Worm (Caenorhabditis elegans) whole organism, L4 larva: ENCODE measurements around the gene F42G4.5.

Experiments
- D1046.2 ChIP-seq: fragments of 200-800 bp; sonication (Bioruptor generic); IDR thresholded peaks from 2 replicates; pipeline ENCODE4 v1.3.6; 2022; ENCODE audit warnings: missing genetic modification characterization, missing compliant biosample characterization
- F44E2.7 ChIP-seq: fragments of 200-800 bp; sonication (Bioruptor generic); IDR thresholded peaks from 2 replicates; pipeline ENCODE4 v2.1.2; 2022; ENCODE audit warnings: missing genetic modification characterization, missing compliant biosample characterization
- F49E8.2 ChIP-seq: sonication (generic microtip); optimal IDR thresholded peaks from 2 replicates; lab custom pipeline; 2016; ENCODE audit warnings: missing compliant biosample characterization, mild to moderate bottlenecking, missing genetic modification characterization, borderline replicate concordance
- R02D3.7 ChIP-seq: fragments of 150-350 bp; sonication (generic microtip); optimal IDR thresholded peaks from 3 replicates; lab custom pipeline; 2014; ENCODE audit warnings: missing biosample characterization, missing genetic modification characterization
- Y105C5A.15 ChIP-seq: fragments of 200-800 bp; sonication (Bioruptor generic); IDR thresholded peaks from 2 replicates; pipeline ENCODE4 v1.3.6; 2022; ENCODE audit warnings: missing genetic modification characterization, missing compliant biosample characterization
- Y75B8A.6 ChIP-seq: fragments of 200-800 bp; sonication (Bioruptor generic); IDR thresholded peaks from 2 replicates; pipeline ENCODE4 v1.3.6; 2022; ENCODE audit warnings: missing genetic modification reagents, missing genetic modification characterization, missing compliant biosample characterization
- aha-1 ChIP-seq: fragments of 150-350 bp; peaks from one replicate; lab custom pipeline; 2014; ENCODE audit warnings: missing biosample characterization, missing genetic modification characterization
- aly-2 ChIP-seq: sonication (generic microtip); optimal IDR thresholded peaks from 2 replicates; lab custom pipeline; 2018; ENCODE audit warnings: missing biosample characterization, missing genetic modification characterization
- arid-1 ChIP-seq: fragments of 200-800 bp; sonication (Bioruptor generic); conservative IDR thresholded peaks from 2 replicates; pipeline ENCODE4 v1.3.6; 2022; ENCODE audit warnings: missing genetic modification reagents, missing genetic modification characterization, missing compliant biosample characterization
- attf-4 ChIP-seq: sonication (generic microtip); optimal IDR thresholded peaks from 3 replicates; lab custom pipeline; 2017; ENCODE audit warnings: missing biosample characterization, missing genetic modification characterization
- ceh-20 ChIP-seq: fragments of 200-800 bp; sonication (Bioruptor generic); IDR thresholded peaks from 2 replicates; pipeline ENCODE4 v1.3.6; 2022; ENCODE audit warnings: missing genetic modification reagents, missing genetic modification characterization, missing compliant biosample characterization
- ceh-82 ChIP-seq: sonication (generic microtip); optimal IDR thresholded peaks from 2 replicates; lab custom pipeline; 2017; ENCODE audit warnings: missing biosample characterization, missing genetic modification characterization
- ctbp-1 ChIP-seq: fragments of 200-800 bp; sonication (Bioruptor generic); IDR thresholded peaks from 2 replicates; pipeline ENCODE4 v1.3.6; 2022; ENCODE audit warnings: missing genetic modification reagents, missing genetic modification characterization, missing compliant biosample characterization
- daf-16 ChIP-seq, 3 experiments: sonication (generic microtip); optimal IDR thresholded peaks; 2 replicates each; lab custom pipeline; 2016 to 2017; ENCODE audit warnings: missing genetic modification characterization in 3 of 3, missing genetic modification reagents in 3 of 3, mild to moderate bottlenecking in 2 of 3, missing compliant biosample characterization in 2 of 3, missing biosample characterization in 1 of 3, moderate library complexity in 1 of 3
- dmd-6 ChIP-seq: fragments of 200-800 bp; sonication (Bioruptor generic); IDR thresholded peaks from 2 replicates; pipeline ENCODE4 v1.3.6; 2022; ENCODE audit warnings: missing genetic modification reagents, missing genetic modification characterization, missing compliant biosample characterization
- dmd-8 ChIP-seq: fragments of 200-800 bp; sonication (Bioruptor generic); IDR thresholded peaks from 2 replicates; pipeline ENCODE4 v1.3.6; 2022; ENCODE audit warnings: missing genetic modification characterization, missing compliant biosample characterization
- fos-1 ChIP-seq: fragments of 150-350 bp; optimal IDR thresholded peaks from 2 replicates; lab custom pipeline; 2014; ENCODE audit warnings: missing biosample characterization, missing genetic modification characterization
- gei-8 ChIP-seq: fragments of 200-800 bp; sonication (Bioruptor generic); optimal IDR thresholded peaks from 2 replicates; lab custom pipeline; 2018; ENCODE audit warnings: mild to moderate bottlenecking, missing genetic modification characterization, missing compliant biosample characterization
- hif-1 ChIP-seq, 2 experiments: sonication (generic microtip); optimal IDR thresholded peaks; 2 replicates each; lab custom pipeline; 2016 to 2017; ENCODE audit warnings: missing compliant biosample characterization in 2 of 2, missing genetic modification characterization in 2 of 2, missing genetic modification reagents in 2 of 2, missing genotype in 2 of 2, mild to moderate bottlenecking in 1 of 2
- hlh-11 ChIP-seq: fragments of 200-800 bp; sonication (Bioruptor generic); optimal IDR thresholded peaks from 2 replicates; lab custom pipeline; 2018; ENCODE audit warnings: mild to moderate bottlenecking, missing genetic modification characterization, missing compliant biosample characterization
- hlh-30 ChIP-seq: sonication (generic microtip); optimal IDR thresholded peaks from 2 replicates; lab custom pipeline; 2017; ENCODE audit warnings: antibody characterized with exemption, mild to moderate bottlenecking, missing genetic modification characterization, missing compliant biosample characterization; ENCODE audit not compliant: insufficient read depth
- lim-7 ChIP-seq: fragments of 200-800 bp; sonication (Bioruptor generic); IDR thresholded peaks from 2 replicates; pipeline ENCODE4 v1.3.6; 2022; ENCODE audit warnings: missing genetic modification characterization, missing compliant biosample characterization
- lin-1 ChIP-seq: fragments of 200-800 bp; sonication (Bioruptor generic); IDR thresholded peaks from 2 replicates; pipeline ENCODE4 v1.3.6; 2022; ENCODE audit warnings: missing genetic modification reagents, missing genetic modification characterization, missing compliant biosample characterization
- lin-13 ChIP-seq: fragments of 150-350 bp; optimal IDR thresholded peaks from 2 replicates; lab custom pipeline; 2014; ENCODE audit warnings: missing biosample characterization, missing genetic modification reagents, missing genetic modification characterization
- lir-3 ChIP-seq: sonication (generic microtip); optimal IDR thresholded peaks from 2 replicates; lab custom pipeline; 2016; ENCODE audit warnings: mild to moderate bottlenecking, missing genetic modification characterization, missing compliant biosample characterization
- madf-9 ChIP-seq: fragments of 200-800 bp; sonication (Bioruptor generic); conservative IDR thresholded peaks from 2 replicates; pipeline ENCODE4 v1.3.6; 2022; ENCODE audit warnings: missing genetic modification reagents, missing genetic modification characterization, missing compliant biosample characterization
- mdl-1 ChIP-seq, 2 experiments: fragments of 150-350 bp in 1 of 2; sonication (generic microtip) in 1 of 2; optimal IDR thresholded peaks; 2 replicates each; lab custom pipeline; 2014 to 2017; ENCODE audit warnings: missing biosample characterization in 2 of 2, missing genetic modification characterization in 2 of 2
- nhr-28 ChIP-seq: fragments of 150-350 bp; optimal IDR thresholded peaks from 2 replicates; lab custom pipeline; 2014; ENCODE audit warnings: missing biosample characterization, missing genetic modification characterization
- nhr-41 ChIP-seq: fragments of 200-800 bp; sonication (Bioruptor generic); IDR thresholded peaks from 2 replicates; pipeline ENCODE4 v1.3.6; 2022; ENCODE audit warnings: missing genetic modification reagents, missing genetic modification characterization, missing compliant biosample characterization
- nhr-6 ChIP-seq: fragments of 150-350 bp; optimal IDR thresholded peaks from 2 replicates; lab custom pipeline; 2014; ENCODE audit warnings: missing biosample characterization, missing genetic modification characterization
- nhr-76 ChIP-seq: fragments of 150-350 bp; optimal IDR thresholded peaks from 2 replicates; lab custom pipeline; 2014; ENCODE audit warnings: missing biosample characterization, missing genetic modification characterization
- pqm-1 ChIP-seq: sonication (generic microtip); optimal IDR thresholded peaks from 2 replicates; lab custom pipeline; 2017; ENCODE audit warnings: missing biosample characterization, missing genetic modification characterization
- rbr-2 ChIP-seq: sonication (generic microtip); optimal IDR thresholded peaks from 2 replicates; lab custom pipeline; 2016; ENCODE audit warnings: missing genotype, missing genetic modification characterization, missing compliant biosample characterization
- set-16 ChIP-seq: fragments of 200-800 bp; sonication (Bioruptor generic); IDR thresholded peaks from 2 replicates; pipeline ENCODE4 v1.3.6; 2022; ENCODE audit warnings: missing genetic modification reagents, missing genetic modification characterization, missing compliant biosample characterization
- snpc-4 ChIP-seq: fragments of 150-350 bp; optimal IDR thresholded peaks from 2 replicates; lab custom pipeline; 2014; ENCODE audit warnings: missing biosample characterization, missing genetic modification characterization
- spr-1 ChIP-seq: sonication (generic microtip); optimal IDR thresholded peaks from 2 replicates; lab custom pipeline; 2016; ENCODE audit warnings: mild to moderate bottlenecking, missing genetic modification characterization, missing compliant biosample characterization
- spr-3 ChIP-seq: fragments of 200-800 bp; sonication (Bioruptor generic); optimal IDR thresholded peaks from 2 replicates; lab custom pipeline; 2018; ENCODE audit warnings: mild to moderate bottlenecking, missing genetic modification characterization, missing compliant biosample characterization
- unc-130 ChIP-seq: sonication (generic microtip); optimal IDR thresholded peaks from 2 replicates; lab custom pipeline; 2016; ENCODE audit warnings: missing genetic modification reagents, missing genetic modification characterization, missing compliant biosample characterization
- unc-62 ChIP-seq, 3 experiments: fragments of 150-350 bp in 1 of 3; sonication (generic microtip); optimal IDR thresholded peaks in 2 of 3; peaks in 1 of 3; 1 replicate in 1 of 3; 2 replicates in 2 of 3; lab custom pipeline; 2014 to 2017; ENCODE audit warnings: missing biosample characterization in 3 of 3, missing genetic modification characterization in 3 of 3, missing genetic modification reagents in 3 of 3, missing genotype in 1 of 3
- ztf-7 ChIP-seq: fragments of 150-350 bp; optimal IDR thresholded peaks from 2 replicates; lab custom pipeline; 2014; ENCODE audit warnings: missing biosample characterization, missing genetic modification characterization

Gene F42G4.5

ce11 chrII:13059196-13059595 lies 14.1 kb upstream of the F42G4.5 start:
- TF ChIP-seq ztf-7 (tag; lab: Kevin White, UChicago) (no peak), hlh-30 (tag; lab: Kevin White, UChicago) (no peak), attf-4 (tag; lab: Kevin White, UChicago) (no peak), dmd-6 (GFP tag; lab: Robert Waterston, UW) (0 out of 2 replicates have a peak, but pooled peaks have one; percentile 8), D1046.2 (GFP tag; lab: Robert Waterston, UW) (no peak), nhr-41 (GFP tag; lab: Robert Waterston, UW) (no peak), aha-1 (tag; lab: Kevin White, UChicago) (no peak), nhr-76 (tag; lab: Kevin White, UChicago) (no peak), Y75B8A.6 (GFP tag; lab: Robert Waterston, UW) (no peak), spr-3 (no peak), nhr-6 (tag; lab: Kevin White, UChicago) (no peak), set-16 (GFP tag; lab: Robert Waterston, UW) (peak; percentile 70), ceh-82 (no peak)

ce11 chrII:13065251-13065650 lies 8.0 kb upstream of the F42G4.5 start:
- TF ChIP-seq set-16 (GFP tag; lab: Robert Waterston, UW) = no peak
- peak in 1 of 2 experiments; percentile 74 for TF ChIP-seq unc-62 (GFP tag; optimal IDR thresholded peaks at IDR 0.05 in 1 of 2; lab: Kevin White, UChicago)
- TF ChIP-seq unc-62 (tag; optimal IDR thresholded peaks at IDR 0.05; lab: Kevin White, UChicago) = no peak
- peak; percentile 30; the same call in 1 of the 2 replicates for TF ChIP-seq ceh-20
- TF ChIP-seq fos-1 = no peak
- TF ChIP-seq R02D3.7 (tag; lab: Kevin White, UChicago) = no peak
- no peak for TF ChIP-seq F44E2.7 (GFP tag; lab: Robert Waterston, UW)
- no peak for TF ChIP-seq lir-3 (tag; lab: Kevin White, UChicago)
- no peak for TF ChIP-seq arid-1 (GFP tag; lab: Robert Waterston, UW)
- TF ChIP-seq hlh-11 = peak; percentile 38
- no peak for TF ChIP-seq snpc-4 (tag; lab: Kevin White, UChicago)
- peak; percentile 51 for TF ChIP-seq hlh-30 (tag; lab: Kevin White, UChicago)
- peak in 1 of 2 experiments; percentile 63 for TF ChIP-seq daf-16 (GFP tag; optimal IDR thresholded peaks at IDR 0.05; lab: Kevin White, UChicago)
- TF ChIP-seq daf-16 (tag; optimal IDR thresholded peaks at IDR 0.05; lab: Kevin White, UChicago) = no peak
- no peak for TF ChIP-seq Y105C5A.15 (GFP tag; lab: Robert Waterston, UW)
- TF ChIP-seq hif-1 (tag; optimal IDR thresholded peaks at IDR 0.05; lab: Kevin White, UChicago) = peak in 1 of 2 experiments; percentile 71
- no peak for TF ChIP-seq nhr-76 (tag; lab: Kevin White, UChicago)
- TF ChIP-seq madf-9 (GFP tag; lab: Robert Waterston, UW) = no peak
- no peak for TF ChIP-seq gei-8 (GFP tag; lab: Kevin White, UChicago)
- TF ChIP-seq mdl-1 (tag; optimal IDR thresholded peaks at IDR 0.05; lab: Kevin White, UChicago) = peak in 1 of 2 experiments; percentile 73
- TF ChIP-seq lin-1 (GFP tag; lab: Robert Waterston, UW) = no peak
- TF ChIP-seq dmd-6 (GFP tag; lab: Robert Waterston, UW) = no peak
- TF ChIP-seq nhr-28 (tag; lab: Kevin White, UChicago) = no peak
- TF ChIP-seq F49E8.2 (tag; lab: Kevin White, UChicago) = no peak
- no peak for TF ChIP-seq spr-1 (tag; lab: Kevin White, UChicago)
- TF ChIP-seq lin-13 (GFP tag; lab: Kevin White, UChicago) = no peak
- TF ChIP-seq unc-130 = no peak
- TF ChIP-seq ctbp-1 (GFP tag; lab: Robert Waterston, UW) = no peak
- TF ChIP-seq lim-7 (GFP tag; lab: Robert Waterston, UW) = no peak
- peak; percentile 3 for TF ChIP-seq rbr-2 (tag; lab: Kevin White, UChicago)
- no peak for TF ChIP-seq pqm-1 (tag; lab: Kevin White, UChicago)
- no peak for TF ChIP-seq aly-2 (tag; lab: Kevin White, UChicago)
- TF ChIP-seq dmd-8 = no peak
- no peak for TF ChIP-seq aha-1 (tag; lab: Kevin White, UChicago)
